Worm (Caenorhabditis elegans): Measurements from ENCODE around the gene C13A2.5.
"Not testable (repeated sequence)": the region's sequence is repeated elsewhere in the genome, so short reads cannot be mapped to it uniquely, and the experiment has no call there.

The C13A2.5 gene

DNA sequence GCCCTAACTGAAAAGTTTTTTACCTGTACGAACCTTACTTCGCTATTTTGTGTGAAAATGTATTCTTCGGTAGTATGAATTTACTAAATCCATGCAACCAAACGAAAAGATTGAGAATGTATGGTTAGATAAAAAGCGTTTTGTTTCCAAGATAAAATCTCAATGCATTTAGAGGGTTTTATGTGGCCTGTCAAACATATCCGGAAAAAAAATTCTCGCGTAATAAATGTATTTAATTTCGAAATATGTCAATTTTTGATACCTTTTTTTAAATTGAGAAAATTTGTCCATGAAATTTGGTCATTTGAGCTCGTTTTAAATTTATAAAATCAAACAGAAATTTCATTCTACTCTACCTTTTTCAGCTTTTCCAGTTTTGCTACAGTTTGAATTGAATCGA lies 19.7 kb downstream of the C13A2.5 start, which contains the start of gene F07G11.4:
F07G11.4 (minus strand) TSS at position 101 of the 400 bp plus-strand sequence.
- TF ChIP-seq T22C8.4 (GFP tag; IDR thresholded peaks at IDR 0.05) (no peak), ztf-23 (GFP tag; IDR thresholded peaks at IDR 0.05) (no peak), flt-1 (GFP tag; IDR thresholded peaks at IDR 0.05) (no peak), med-1 (GFP tag; optimal IDR thresholded peaks at IDR 0.05; ENCODE audit: insufficient read depth) (no peak), klf-2 (GFP tag; conservative IDR thresholded peaks at IDR 0.05) (no peak), ref-1 (GFP tag; conservative IDR thresholded peaks at IDR 0.05) (no peak), tab-1 (GFP tag; IDR thresholded peaks at IDR 0.05) (no peak), cog-1 (tag; optimal IDR thresholded peaks at IDR 0.05) (no peak), ztf-29 (GFP tag; IDR thresholded peaks at IDR 0.05) (no peak)

DNA sequence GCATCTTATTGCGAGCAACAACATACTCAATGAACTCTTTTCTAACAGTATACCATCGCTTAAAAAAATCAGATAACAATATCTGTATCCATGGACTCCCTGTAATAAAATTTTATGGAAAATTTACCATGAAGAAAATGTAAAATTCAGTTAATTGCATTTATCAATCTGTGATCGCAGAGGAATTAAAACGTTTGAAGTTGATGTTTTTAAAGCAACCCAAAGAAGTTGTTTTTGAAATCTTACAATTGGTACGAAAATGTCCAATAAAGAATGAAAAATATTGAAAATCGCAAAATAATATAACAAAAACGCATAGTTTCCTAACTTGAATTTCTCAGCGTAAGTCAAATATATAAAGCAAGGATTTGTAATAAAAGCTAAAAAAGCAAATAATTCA lies 21.7 kb downstream of the C13A2.5 start, which contains the start of gene srj-32:
srj-32 (minus strand) TSS at position 101 of the 400 bp plus-strand sequence.
- TF ChIP-seq tab-1 (GFP tag; IDR thresholded peaks at IDR 0.05) (no peak), T22C8.4 (GFP tag; IDR thresholded peaks at IDR 0.05) (no peak), cog-1 (tag; optimal IDR thresholded peaks at IDR 0.05) (no peak), flt-1 (GFP tag; IDR thresholded peaks at IDR 0.05) (no peak), ref-1 (GFP tag; conservative IDR thresholded peaks at IDR 0.05) (no peak), med-1 (GFP tag; optimal IDR thresholded peaks at IDR 0.05; ENCODE audit: insufficient read depth) (no peak), klf-2 (GFP tag; conservative IDR thresholded peaks at IDR 0.05) (no peak), ztf-29 (GFP tag; IDR thresholded peaks at IDR 0.05) (no peak)

- TF ChIP-seq tab-1 (GFP tag; IDR thresholded peaks at IDR 0.05), result no peak
- no peak for TF ChIP-seq klf-2 (GFP tag; conservative IDR thresholded peaks at IDR 0.05)
- no peak for TF ChIP-seq ref-1 (GFP tag; conservative IDR thresholded peaks at IDR 0.05)
- TF ChIP-seq T22C8.4 (GFP tag; IDR thresholded peaks at IDR 0.05), result no peak
- no peak for TF ChIP-seq med-1 (GFP tag; optimal IDR thresholded peaks at IDR 0.05; ENCODE audit: insufficient read depth)
- TF ChIP-seq ztf-29 (GFP tag; IDR thresholded peaks at IDR 0.05), result no peak
- no peak for TF ChIP-seq ztf-23 (GFP tag; IDR thresholded peaks at IDR 0.05)
- no peak for TF ChIP-seq flt-1 (GFP tag; IDR thresholded peaks at IDR 0.05)
- no peak for TF ChIP-seq cog-1 (tag; optimal IDR thresholded peaks at IDR 0.05)
Measured at ce11 chrV:7298463-7298862, 22.9 kb downstream of the C13A2.5 start, which contains the start of gene F07G11.3. F07G11.3 (plus strand) TSS chrV:7298763.

DNA sequence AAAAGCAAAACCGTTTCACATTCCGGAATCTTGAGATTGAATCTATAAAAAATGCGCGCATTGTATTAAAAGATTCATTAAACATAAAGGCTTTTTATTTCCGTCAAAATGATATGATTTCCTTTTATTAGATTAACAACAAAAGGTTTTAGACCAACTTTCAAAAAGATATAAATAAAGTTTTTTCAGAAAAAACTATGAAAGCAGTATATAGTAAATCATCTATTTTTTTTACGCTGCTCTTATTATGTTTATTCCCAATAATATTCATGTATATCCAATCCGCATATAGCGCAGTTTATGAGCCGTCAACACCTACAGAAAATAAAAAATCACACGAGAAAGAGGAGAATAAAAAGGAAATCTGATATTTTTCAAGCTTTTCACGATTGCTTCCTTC lies 28.9 kb downstream of the C13A2.5 start, which contains the start of gene F07G11.2:
F07G11.2 (plus strand) TSS at position 301 of the 400 bp plus-strand sequence.
- not testable (repeated sequence) for TF ChIP-seq ztf-29 (GFP tag; IDR thresholded peaks at IDR 0.05); klf-2 (GFP tag; conservative IDR thresholded peaks at IDR 0.05); flt-1 (GFP tag; IDR thresholded peaks at IDR 0.05)

DNA sequence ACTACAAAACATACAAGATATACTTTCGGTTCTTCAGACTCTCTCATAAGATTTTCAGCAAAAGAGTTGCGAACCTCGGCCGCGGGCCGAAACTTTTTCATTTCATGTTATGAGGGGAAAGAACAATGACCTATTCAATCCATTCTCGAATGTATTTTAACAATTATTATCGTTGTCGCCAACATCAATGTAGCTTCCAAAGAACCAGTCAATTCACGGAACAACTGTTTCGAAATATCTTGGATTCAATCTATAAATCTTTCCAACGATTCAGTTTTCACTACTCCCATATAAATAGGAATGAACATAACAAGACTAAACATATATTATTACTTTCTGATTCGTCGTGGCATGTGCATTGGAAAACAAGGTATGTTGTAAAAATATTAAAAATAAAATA lies 31.5 kb downstream of the C13A2.5 start, which contains the start of gene F07G11.1:
F07G11.1 (plus strand) TSS at position 301 of the 400 bp plus-strand sequence.
- TF ChIP-seq flt-1 (GFP tag; IDR thresholded peaks at IDR 0.05), result no peak
- no peak for TF ChIP-seq cog-1 (tag; optimal IDR thresholded peaks at IDR 0.05)
- TF ChIP-seq ztf-29 (GFP tag; IDR thresholded peaks at IDR 0.05), result no peak
- no peak for TF ChIP-seq klf-2 (GFP tag; conservative IDR thresholded peaks at IDR 0.05)
- no peak for TF ChIP-seq tab-1 (GFP tag; IDR thresholded peaks at IDR 0.05)
- TF ChIP-seq T22C8.4 (GFP tag; IDR thresholded peaks at IDR 0.05), result no peak
- no peak for TF ChIP-seq med-1 (GFP tag; optimal IDR thresholded peaks at IDR 0.05; ENCODE audit: insufficient read depth)
- TF ChIP-seq ref-1 (GFP tag; conservative IDR thresholded peaks at IDR 0.05), result no peak
- TF ChIP-seq ztf-23 (GFP tag; IDR thresholded peaks at IDR 0.05), result no peak

ce11 chrV:7313233-7313632 lies 37.6 kb downstream of the C13A2.5 start, which contains the start of gene srx-6:
srx-6 (minus strand) TSS chrV:7313333.
- TF ChIP-seq cog-1 (tag; optimal IDR thresholded peaks at IDR 0.05) (no peak), med-1 (GFP tag; optimal IDR thresholded peaks at IDR 0.05; ENCODE audit: insufficient read depth) (no peak), flt-1 (GFP tag; IDR thresholded peaks at IDR 0.05) (no peak), ref-1 (GFP tag; conservative IDR thresholded peaks at IDR 0.05) (no peak), ztf-23 (GFP tag; IDR thresholded peaks at IDR 0.05) (no peak), tab-1 (GFP tag; IDR thresholded peaks at IDR 0.05) (no peak), T22C8.4 (GFP tag; IDR thresholded peaks at IDR 0.05) (no peak), ztf-29 (GFP tag; IDR thresholded peaks at IDR 0.05) (no peak), klf-2 (GFP tag; conservative IDR thresholded peaks at IDR 0.05) (no peak)

DNA sequence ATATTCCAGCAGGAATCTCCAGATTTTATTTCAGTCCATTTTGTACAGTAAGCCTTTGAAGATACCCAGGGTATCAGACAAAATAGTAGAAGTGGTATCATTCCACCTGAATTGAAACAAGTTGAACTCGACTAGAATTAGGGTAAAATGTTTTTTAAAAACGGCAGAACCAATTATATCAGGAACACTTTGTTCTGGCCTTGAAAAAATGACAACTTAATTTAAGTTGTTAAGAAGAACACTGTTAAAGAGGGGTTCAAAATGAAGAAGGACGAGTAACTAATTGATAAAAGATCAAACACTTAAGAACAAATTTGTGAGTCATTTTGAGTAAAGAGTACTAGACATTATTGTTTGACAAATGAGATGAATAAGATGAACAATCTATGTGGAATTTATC lies 45.3 kb downstream of the C13A2.5 start, which contains the start of gene lmd-4:
lmd-4 (minus strand) TSS at position 101 of the 400 bp plus-strand sequence.
- TF ChIP-seq klf-2 (GFP tag; conservative IDR thresholded peaks at IDR 0.05), result no peak
- TF ChIP-seq ztf-29 (GFP tag; IDR thresholded peaks at IDR 0.05), result no peak
- no peak for TF ChIP-seq flt-1 (GFP tag; IDR thresholded peaks at IDR 0.05)
- TF ChIP-seq ztf-23 (GFP tag; IDR thresholded peaks at IDR 0.05), result no peak
- TF ChIP-seq ref-1 (GFP tag; conservative IDR thresholded peaks at IDR 0.05), result no peak
- no peak for TF ChIP-seq cog-1 (tag; optimal IDR thresholded peaks at IDR 0.05)
- TF ChIP-seq T22C8.4 (GFP tag; IDR thresholded peaks at IDR 0.05), result no peak
- no peak for TF ChIP-seq med-1 (GFP tag; optimal IDR thresholded peaks at IDR 0.05; ENCODE audit: insufficient read depth)
- TF ChIP-seq tab-1 (GFP tag; IDR thresholded peaks at IDR 0.05), result no peak

DNA sequence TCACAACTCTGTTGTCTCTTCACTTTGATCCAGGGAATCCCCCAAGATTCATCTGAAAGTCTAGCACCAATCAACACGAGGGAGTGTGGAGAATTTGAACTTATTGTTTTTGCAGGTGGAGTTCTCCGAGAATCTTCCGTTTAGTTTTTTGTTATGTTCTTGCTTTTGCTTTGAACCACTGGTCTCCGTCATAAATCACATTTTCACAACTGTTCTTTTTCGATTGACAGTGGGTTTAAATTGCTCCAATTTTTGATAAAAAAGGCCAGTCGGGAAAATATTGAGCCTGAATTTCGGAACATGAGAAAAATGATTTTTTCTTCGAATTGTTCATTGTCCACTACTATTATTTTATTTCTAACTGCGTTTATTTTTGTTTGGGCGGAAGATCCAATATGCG lies 46.3 kb downstream of the C13A2.5 start, which contains the start of gene F10G2.10:
F10G2.10 (plus strand) TSS at position 301 of the 400 bp plus-strand sequence.
- TF ChIP-seq ref-1 (GFP tag; conservative IDR thresholded peaks at IDR 0.05) (no peak), T22C8.4 (GFP tag; IDR thresholded peaks at IDR 0.05) (no peak), klf-2 (GFP tag; conservative IDR thresholded peaks at IDR 0.05) (no peak), ztf-29 (GFP tag; IDR thresholded peaks at IDR 0.05) (no peak), med-1 (GFP tag; optimal IDR thresholded peaks at IDR 0.05; ENCODE audit: insufficient read depth) (no peak), cog-1 (tag; optimal IDR thresholded peaks at IDR 0.05) (no peak), flt-1 (GFP tag; IDR thresholded peaks at IDR 0.05) (no peak), ztf-23 (GFP tag; IDR thresholded peaks at IDR 0.05) (no peak), tab-1 (GFP tag; IDR thresholded peaks at IDR 0.05) (no peak)

ce11 chrV:7325285-7325684 lies 49.7 kb downstream of the C13A2.5 start, which contains the start of gene srx-92:
srx-92 (minus strand) TSS chrV:7325385.
- TF ChIP-seq flt-1 (GFP tag; IDR thresholded peaks at IDR 0.05), result no peak
- no peak for TF ChIP-seq ztf-29 (GFP tag; IDR thresholded peaks at IDR 0.05)
- TF ChIP-seq cog-1 (tag; optimal IDR thresholded peaks at IDR 0.05), result no peak
- no peak for TF ChIP-seq klf-2 (GFP tag; conservative IDR thresholded peaks at IDR 0.05)
- no peak for TF ChIP-seq tab-1 (GFP tag; IDR thresholded peaks at IDR 0.05)
- no peak for TF ChIP-seq ref-1 (GFP tag; conservative IDR thresholded peaks at IDR 0.05)
- no peak for TF ChIP-seq ztf-23 (GFP tag; IDR thresholded peaks at IDR 0.05)
- no peak for TF ChIP-seq med-1 (GFP tag; optimal IDR thresholded peaks at IDR 0.05; ENCODE audit: insufficient read depth)
- no peak for TF ChIP-seq T22C8.4 (GFP tag; IDR thresholded peaks at IDR 0.05)
